Worm (Caenorhabditis elegans) whole organism, L3 larva: ENCODE measurements around the gene srdh-1.

ENCODE experiments used
- R02D3.7 ChIP-seq: fragments of 150-350 bp; optimal IDR thresholded peaks from 2 replicates; lab custom pipeline; 2014; ENCODE audit warnings: missing biosample characterization, missing genetic modification characterization
- ZK546.5 ChIP-seq: sonication (generic microtip); optimal IDR thresholded peaks from 2 replicates; lab custom pipeline; 2017; ENCODE audit warnings: missing biosample characterization, missing genetic modification characterization
- ama-1 ChIP-seq: fragments of 150-350 bp; optimal IDR thresholded peaks from 2 replicates; lab custom pipeline; 2018
- ceh-16 ChIP-seq: sonication (generic microtip); optimal IDR thresholded peaks from 2 replicates; lab custom pipeline; 2017; ENCODE audit warnings: missing biosample characterization, missing genetic modification characterization
- ceh-82 ChIP-seq: fragments of 150-350 bp; optimal IDR thresholded peaks from 2 replicates; lab custom pipeline; 2014; ENCODE audit warnings: missing biosample characterization, missing genetic modification characterization
- ceh-9 ChIP-seq: sonication (generic microtip); optimal IDR thresholded peaks from 2 replicates; lab custom pipeline; 2018; ENCODE audit warnings: missing biosample characterization, missing genetic modification characterization
- egl-5 ChIP-seq: fragments of 150-350 bp; optimal IDR thresholded peaks from 2 replicates; lab custom pipeline; 2017; ENCODE audit warnings: missing biosample characterization, missing genetic modification reagents, missing genetic modification characterization, inconsistent platforms
- elt-2 ChIP-seq: sonication (generic microtip); optimal IDR thresholded peaks from 2 replicates; lab custom pipeline; 2016; ENCODE audit warnings: missing genetic modification reagents, mild to moderate bottlenecking, missing genetic modification characterization, missing compliant biosample characterization
- eor-1 ChIP-seq, 2 experiments: fragments of 150-350 bp; optimal IDR thresholded peaks; 2 replicates each; lab custom pipeline; 2014 to 2018; ENCODE audit warnings: missing biosample characterization in 2 of 2, missing genetic modification characterization in 2 of 2
- fkh-10 ChIP-seq: sonication (generic microtip); optimal IDR thresholded peaks from 2 replicates; lab custom pipeline; 2017; ENCODE audit warnings: missing biosample characterization, missing genetic modification reagents, missing genetic modification characterization
- fkh-2 ChIP-seq: fragments of 150-350 bp; optimal IDR thresholded peaks from 2 replicates; lab custom pipeline; 2014; ENCODE audit warnings: missing biosample characterization, missing genetic modification reagents, missing genetic modification characterization
- fos-1 ChIP-seq: fragments of 150-350 bp; optimal IDR thresholded peaks from 2 replicates; lab custom pipeline; 2014; ENCODE audit warnings: missing biosample characterization, missing genetic modification characterization
- hmg-11 ChIP-seq: sonication (generic microtip); optimal IDR thresholded peaks from 2 replicates; lab custom pipeline; 2016; ENCODE audit warnings: missing genetic modification characterization, missing compliant biosample characterization
- lin-15B ChIP-seq: fragments of 150-350 bp; optimal IDR thresholded peaks from 2 replicates; lab custom pipeline; 2014; ENCODE audit warnings: missing biosample characterization, missing genetic modification characterization
- lsy-12 ChIP-seq: sonication (generic microtip); optimal IDR thresholded peaks from 2 replicates; lab custom pipeline; 2016; ENCODE audit warnings: mild to moderate bottlenecking, missing genetic modification characterization, missing compliant biosample characterization
- mdl-1 ChIP-seq: fragments of 150-350 bp; optimal IDR thresholded peaks from 2 replicates; lab custom pipeline; 2014; ENCODE audit warnings: missing biosample characterization, missing genetic modification characterization
- mml-1 ChIP-seq: fragments of 150-350 bp; sonication (generic microtip); optimal IDR thresholded peaks from 3 replicates; lab custom pipeline; 2014; ENCODE audit warnings: missing biosample characterization, missing genetic modification characterization
- nfya-1 ChIP-seq: sonication (generic microtip); optimal IDR thresholded peaks from 2 replicates; lab custom pipeline; 2017; ENCODE audit warnings: missing genetic modification characterization, mild to moderate bottlenecking, missing compliant biosample characterization, antibody characterized with exemption, moderate library complexity; ENCODE audit not compliant: insufficient read depth
- nhr-11 ChIP-seq: fragments of 150-350 bp; optimal IDR thresholded peaks from 2 replicates; lab custom pipeline; 2014; ENCODE audit warnings: missing biosample characterization, missing genetic modification characterization
- nhr-12 ChIP-seq: fragments of 150-350 bp; optimal IDR thresholded peaks from 2 replicates; lab custom pipeline; 2014; ENCODE audit warnings: missing biosample characterization, missing genetic modification characterization
- nhr-23 ChIP-seq: fragments of 150-350 bp; optimal IDR thresholded peaks from 2 replicates; lab custom pipeline; 2014; ENCODE audit warnings: missing biosample characterization, missing genetic modification reagents, missing genetic modification characterization
- nhr-28 ChIP-seq: fragments of 150-350 bp; optimal IDR thresholded peaks from 2 replicates; lab custom pipeline; 2014; ENCODE audit warnings: missing biosample characterization, missing genetic modification characterization
- nhr-43 ChIP-seq: sonication (generic microtip); optimal IDR thresholded peaks from 2 replicates; lab custom pipeline; 2016; ENCODE audit warnings: mild to moderate bottlenecking, missing genetic modification characterization, missing compliant biosample characterization; ENCODE audit not compliant: poor library complexity, severe bottlenecking
- nhr-76 ChIP-seq: fragments of 150-350 bp; sonication (generic microtip); optimal IDR thresholded peaks from 5 replicates; lab custom pipeline; 2014; ENCODE audit warnings: missing biosample characterization, missing genetic modification characterization
- pha-4 ChIP-seq: fragments of 150-350 bp; optimal IDR thresholded peaks from 2 replicates; lab custom pipeline; 2014; ENCODE audit warnings: missing biosample characterization, missing genetic modification reagents, missing genetic modification characterization
- pqm-1 ChIP-seq: fragments of 150-350 bp; optimal IDR thresholded peaks from 2 replicates; lab custom pipeline; 2017; ENCODE audit warnings: missing biosample characterization, missing genetic modification characterization, inconsistent platforms
- sea-2 ChIP-seq: fragments of 150-350 bp; sonication (generic microtip); optimal IDR thresholded peaks from 4 replicates; lab custom pipeline; 2014; ENCODE audit warnings: missing biosample characterization, missing genetic modification reagents, missing genetic modification characterization
- skn-1 ChIP-seq: fragments of 150-350 bp; optimal IDR thresholded peaks from 2 replicates; lab custom pipeline; 2014; ENCODE audit warnings: missing biosample characterization, missing genetic modification characterization
- tbx-2 ChIP-seq: sonication (generic microtip); optimal IDR thresholded peaks from 2 replicates; lab custom pipeline; 2016; ENCODE audit warnings: mild to moderate bottlenecking, missing genetic modification characterization, missing compliant biosample characterization
- unc-39 ChIP-seq: sonication (generic microtip); optimal IDR thresholded peaks from 4 replicates; lab custom pipeline; 2017; ENCODE audit warnings: missing biosample characterization, missing genetic modification characterization
- zag-1 ChIP-seq: fragments of 150-350 bp; optimal IDR thresholded peaks from 2 replicates; lab custom pipeline; 2014; ENCODE audit warnings: missing biosample characterization, missing genetic modification characterization
- ztf-4 ChIP-seq: fragments of 150-350 bp; optimal IDR thresholded peaks from 2 replicates; lab custom pipeline; 2014; ENCODE audit warnings: missing biosample characterization, missing genetic modification characterization

srdh-1 gene

DNA sequence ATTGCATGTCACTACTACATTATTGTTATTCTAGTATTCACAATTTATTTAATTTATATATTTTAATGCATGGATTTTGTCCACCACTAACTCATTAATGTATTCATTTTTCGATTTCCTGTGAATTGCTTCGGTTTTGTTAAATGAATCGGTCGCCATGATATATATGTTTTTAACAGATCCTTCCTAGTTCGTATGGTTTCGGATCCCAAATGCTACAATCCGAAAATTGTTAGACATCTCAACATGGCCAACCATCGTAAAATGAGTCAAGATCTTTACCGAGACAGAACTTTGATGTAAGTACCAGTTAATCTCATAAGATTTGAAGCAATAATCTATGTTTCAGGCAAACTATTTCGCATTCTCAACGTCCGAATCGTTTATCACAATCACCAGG is 8.6 kb downstream of the srdh-1 start:
- TF ChIP-seq egl-5 (tag; lab: Kevin White, UChicago), result no peak
- TF ChIP-seq ztf-4, result no peak
- no peak for TF ChIP-seq nhr-12 (tag; lab: Kevin White, UChicago)
- TF ChIP-seq ceh-82, result no peak
- no peak for TF ChIP-seq nhr-28 (tag; lab: Kevin White, UChicago)
- TF ChIP-seq ama-1, result no peak
- no peak for TF ChIP-seq nhr-23 (tag; lab: Kevin White, UChicago)
- TF ChIP-seq fkh-10 (GFP tag; lab: Kevin White, UChicago), result no peak
- TF ChIP-seq sea-2, result no peak
- no peak for TF ChIP-seq fkh-2
- no peak for TF ChIP-seq tbx-2 (tag; lab: Kevin White, UChicago)
- no peak for TF ChIP-seq eor-1 (tag; optimal IDR thresholded peaks at IDR 0.05; lab: Kevin White, UChicago)
- TF ChIP-seq skn-1 (tag; lab: Kevin White, UChicago), result no peak

- no peak for TF ChIP-seq ceh-82
- no peak for TF ChIP-seq mml-1 (tag; lab: Kevin White, UChicago)
- peak; percentile 94 for TF ChIP-seq R02D3.7 (tag; lab: Kevin White, UChicago)
- TF ChIP-seq pqm-1 (tag; lab: Kevin White, UChicago), result no peak
- TF ChIP-seq sea-2, result no peak
- peak; percentile 56 for TF ChIP-seq nfya-1 (tag; lab: Kevin White, UChicago)
- TF ChIP-seq nhr-12 (tag; lab: Kevin White, UChicago), result no peak
- TF ChIP-seq mdl-1 (tag; lab: Kevin White, UChicago), result no peak
- TF ChIP-seq nhr-43 (tag; lab: Kevin White, UChicago), result no peak
- no peak for TF ChIP-seq fkh-2
- no peak for TF ChIP-seq elt-2 (tag; lab: Kevin White, UChicago)
- TF ChIP-seq unc-39 (tag; lab: Kevin White, UChicago), result no peak
- no peak for TF ChIP-seq nhr-11
- no peak for TF ChIP-seq nhr-23 (tag; lab: Kevin White, UChicago)
- TF ChIP-seq lin-15B (tag; lab: Kevin White, UChicago), result peak; percentile 67
- TF ChIP-seq hmg-11 (tag; lab: Kevin White, UChicago), result no peak
- no peak for TF ChIP-seq ama-1
- TF ChIP-seq skn-1 (tag; lab: Kevin White, UChicago), result no peak
- TF ChIP-seq egl-5 (tag; lab: Kevin White, UChicago), result peak; percentile 50
- no peak for TF ChIP-seq tbx-2 (tag; lab: Kevin White, UChicago)
Observed at ce11 chrII:8276057-8276456, 11.6 kb downstream of the srdh-1 start, which contains the start of the genes gei-14 and slc-25A32. Gene gei-14, minus strand, starts transcription at chrII:8276231. Gene slc-25A32, plus strand, starts transcription at chrII:8276298.

- no peak for TF ChIP-seq ceh-16
Observed at ce11 chrII:8278415-8278814, 14.0 kb downstream of the srdh-1 start, which contains the start of the genes mrpl-10 and clec-142. Gene mrpl-10, minus strand, starts transcription at chrII:8278515. Gene clec-142, plus strand, starts transcription at chrII:8278678.

ce11 chrII:8283158-8283717 is 18.8 kb downstream of the srdh-1 start, which contains the start of the genes nst-1 and cct-4:
Gene nst-1, minus strand, starts transcription at chrII:8283208.
Gene cct-4, plus strand, starts transcription at chrII:8283667.
- TF ChIP-seq fkh-10 (GFP tag; lab: Kevin White, UChicago), result no peak
- peak; percentile 50 for TF ChIP-seq lin-15B (tag; lab: Kevin White, UChicago)
- TF ChIP-seq nfya-1 (tag; lab: Kevin White, UChicago), result peak; percentile 58
- TF ChIP-seq elt-2 (tag; lab: Kevin White, UChicago), result peak; percentile 4
- TF ChIP-seq hmg-11 (tag; lab: Kevin White, UChicago), result peak; percentile 14
- TF ChIP-seq pha-4 (tag; lab: Kevin White, UChicago), result peak; percentile 58
- TF ChIP-seq nhr-28 (tag; lab: Kevin White, UChicago), result no peak

- TF ChIP-seq ceh-9 (tag; lab: Kevin White, UChicago) (no peak), R02D3.7 (tag; lab: Kevin White, UChicago) (no peak), sea-2 (no peak), fos-1 (tag; lab: Kevin White, UChicago) (no peak)
Observed at ce11 chrII:8295296-8295695, 30.8 kb downstream of the srdh-1 start, which contains the start of gene nlp-55. Gene nlp-55, minus strand, starts transcription at chrII:8295396.

DNA sequence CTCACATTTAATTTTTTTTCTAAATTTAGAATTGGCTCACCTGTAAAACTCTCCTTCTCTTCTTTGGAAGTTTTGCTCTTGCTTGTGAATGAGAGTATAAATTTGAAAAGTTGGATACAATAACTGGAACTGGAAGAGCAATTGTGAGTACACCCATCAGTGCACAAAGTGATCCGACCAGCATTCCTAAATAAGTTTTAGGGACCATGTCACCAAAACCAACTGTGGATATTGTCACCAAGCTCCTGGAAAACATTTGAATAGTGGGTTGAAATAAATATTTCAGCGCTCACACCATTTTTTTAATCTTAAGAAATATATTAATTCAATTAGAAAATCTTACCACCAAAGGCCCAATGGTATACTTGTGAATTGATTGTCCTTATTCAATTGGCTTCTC is 43.9 kb downstream of the srdh-1 start:
- TF ChIP-seq ztf-4 (no peak), pqm-1 (tag; lab: Kevin White, UChicago) (no peak), nhr-43 (tag; lab: Kevin White, UChicago) (no peak), ceh-9 (tag; lab: Kevin White, UChicago) (no peak), hmg-11 (tag; lab: Kevin White, UChicago) (no peak), nfya-1 (tag; lab: Kevin White, UChicago) (no peak), nhr-12 (tag; lab: Kevin White, UChicago) (no peak), lsy-12 (tag; lab: Kevin White, UChicago) (no peak), fos-1 (tag; lab: Kevin White, UChicago) (no peak), ZK546.5 (tag; lab: Kevin White, UChicago) (no peak), ceh-16 (no peak), nhr-76 (tag; lab: Kevin White, UChicago) (no peak), ama-1 (no peak), lin-15B (tag; lab: Kevin White, UChicago) (no peak), zag-1 (tag; lab: Kevin White, UChicago) (no peak), pha-4 (tag; lab: Kevin White, UChicago) (no peak), unc-39 (tag; lab: Kevin White, UChicago) (no peak), nhr-23 (tag; lab: Kevin White, UChicago) (no peak)
